Fruit fly (Drosophila melanogaster) whole organism, embryonic: ENCODE measurements around the gene CG17327.

Experiments
- Atf6 ChIP-seq: fragments of 200-800 bp; sonication (Bioruptor generic); IDR thresholded peaks from 2 replicates; pipeline ENCODE4 v1.3.6; 2022; ENCODE audit warnings: missing biosample characterization, missing genetic modification characterization
- CG10209 ChIP-seq: fragments of 200-800 bp; sonication (Bioruptor generic); optimal IDR thresholded peaks from 3 replicates; lab custom pipeline; 2017; ENCODE audit warnings: missing biosample characterization, mild to moderate bottlenecking, missing genetic modification characterization, missing genetic modification reagents
- CG11247 ChIP-seq: fragments of 200-800 bp; sonication (Bioruptor generic); IDR thresholded peaks from 2 replicates; pipeline ENCODE4 v1.3.6; 2022; ENCODE audit warnings: missing biosample characterization, missing genetic modification characterization
- CG12071 ChIP-seq: fragments of 200-800 bp; sonication (Bioruptor generic); optimal IDR thresholded peaks from 3 replicates; lab custom pipeline; 2018; ENCODE audit warnings: missing biosample characterization, mild to moderate bottlenecking, missing genetic modification characterization
- CG12659 ChIP-seq: fragments of 200-800 bp; sonication (Bioruptor generic); optimal IDR thresholded peaks from 3 replicates; lab custom pipeline; 2017; ENCODE audit warnings: mild to moderate bottlenecking, missing biosample characterization, missing genetic modification reagents, missing genetic modification characterization
- CG13624 ChIP-seq: fragments of 200-800 bp; sonication (Bioruptor generic); optimal IDR thresholded peaks from 2 replicates; lab custom pipeline; 2016; ENCODE audit warnings: missing biosample characterization, missing genetic modification characterization
- CG14667 ChIP-seq: fragments of 200-800 bp; sonication (Bioruptor generic); IDR thresholded peaks from 2 replicates; pipeline ENCODE4 v1.3.6; 2022; ENCODE audit warnings: missing biosample characterization, missing genetic modification characterization
- CG14710 ChIP-seq: fragments of 200-800 bp; sonication (Bioruptor generic); optimal IDR thresholded peaks from 3 replicates; lab custom pipeline; 2019; ENCODE audit warnings: missing biosample characterization, mild to moderate bottlenecking, missing genetic modification characterization, moderate library complexity
- CG15073 ChIP-seq: fragments of 200-800 bp; sonication (Bioruptor generic); optimal IDR thresholded peaks from 2 replicates; lab custom pipeline; 2016; ENCODE audit warnings: missing biosample characterization, missing genetic modification characterization
- CG16863 ChIP-seq: fragments of 200-800 bp; sonication (Bioruptor generic); optimal IDR thresholded peaks from 3 replicates; lab custom pipeline; 2016; ENCODE audit warnings: missing biosample characterization, missing genetic modification characterization
- CG17186 ChIP-seq: fragments of 200-800 bp; sonication (Bioruptor generic); optimal IDR thresholded peaks from 3 replicates; lab custom pipeline; 2017; ENCODE audit warnings: missing biosample characterization, missing genetic modification reagents, missing genetic modification characterization
- CG17385 ChIP-seq: fragments of 200-800 bp; sonication (Bioruptor generic); optimal IDR thresholded peaks from 3 replicates; lab custom pipeline; 2018; ENCODE audit warnings: missing biosample characterization, mild to moderate bottlenecking, missing genetic modification characterization
- CG30020 ChIP-seq: fragments of 200-800 bp; optimal IDR thresholded peaks from 2 replicates; lab custom pipeline; 2019; ENCODE audit warnings: missing biosample characterization, mild to moderate bottlenecking, missing genetic modification characterization, moderate library complexity
- CG30403 ChIP-seq: fragments of 200-800 bp; sonication (Bioruptor generic); optimal IDR thresholded peaks from 3 replicates; lab custom pipeline; 2016; ENCODE audit warnings: missing biosample characterization, missing genetic modification characterization
- CG32772 ChIP-seq: fragments of 200-800 bp; sonication (Bioruptor generic); IDR thresholded peaks from 2 replicates; pipeline ENCODE4 v1.3.6; 2022; ENCODE audit warnings: missing biosample characterization, missing genetic modification characterization
- CG3847 ChIP-seq: fragments of 200-800 bp; sonication (Bioruptor generic); IDR thresholded peaks from 2 replicates; pipeline ENCODE4 v1.3.6; 2022; ENCODE audit warnings: missing biosample characterization, missing genetic modification characterization
- CG43689 ChIP-seq: fragments of 200-800 bp; sonication (Bioruptor generic); IDR thresholded peaks from 2 replicates; pipeline ENCODE4 v1.3.6; 2022; ENCODE audit warnings: missing biosample characterization, missing genetic modification characterization
- CG4424 ChIP-seq: fragments of 200-800 bp; sonication (Bioruptor generic); optimal IDR thresholded peaks from 3 replicates; lab custom pipeline; 2016; ENCODE audit warnings: missing biosample characterization, missing genetic modification characterization
- CG4820 ChIP-seq: fragments of 200-800 bp; sonication (Bioruptor generic); optimal IDR thresholded peaks from 3 replicates; lab custom pipeline; 2016; ENCODE audit warnings: missing biosample characterization, missing genetic modification characterization
- CG5245 ChIP-seq: fragments of 200-800 bp; sonication (Bioruptor generic); optimal IDR thresholded peaks from 3 replicates; lab custom pipeline; 2016; ENCODE audit warnings: missing biosample characterization, missing genetic modification characterization
- CG7372 ChIP-seq: fragments of 200-800 bp; sonication (Bioruptor generic); IDR thresholded peaks from 2 replicates; pipeline ENCODE4 v1.3.6; 2022; ENCODE audit warnings: missing biosample characterization, missing genetic modification characterization
- CG7556 ChIP-seq: fragments of 200-800 bp; sonication (Bioruptor generic); optimal IDR thresholded peaks from 2 replicates; lab custom pipeline; 2017; ENCODE audit warnings: missing biosample characterization, mild to moderate bottlenecking, missing genetic modification characterization
- CG7928 ChIP-seq: fragments of 200-800 bp; sonication (Bioruptor generic); optimal IDR thresholded peaks from 2 replicates; lab custom pipeline; 2017; ENCODE audit warnings: missing biosample characterization, mild to moderate bottlenecking, missing genetic modification characterization
- CG8089 ChIP-seq: fragments of 200-800 bp; sonication (Bioruptor generic); optimal IDR thresholded peaks from 3 replicates; lab custom pipeline; 2016; ENCODE audit warnings: missing biosample characterization, missing genetic modification characterization
- CG8281 ChIP-seq: fragments of 200-800 bp; sonication (Bioruptor generic); optimal IDR thresholded peaks from 2 replicates; lab custom pipeline; 2018; ENCODE audit warnings: missing biosample characterization, mild to moderate bottlenecking, missing genetic modification characterization, moderate library complexity
- CG9609 ChIP-seq: fragments of 200-800 bp; sonication (Bioruptor generic); optimal IDR thresholded peaks from 3 replicates; lab custom pipeline; 2016; ENCODE audit warnings: missing biosample characterization, missing genetic modification characterization
- CG9817 ChIP-seq: fragments of 200-800 bp; sonication (Bioruptor generic); optimal IDR thresholded peaks from 2 replicates; lab custom pipeline; 2018; ENCODE audit warnings: missing biosample characterization, mild to moderate bottlenecking, missing genetic modification characterization, moderate library complexity
- Dbx ChIP-seq: fragments of 200-800 bp; sonication (Bioruptor generic); IDR thresholded peaks from 3 replicates; pipeline ENCODE4 v1.3.6; 2022; ENCODE audit warnings: missing biosample characterization, missing genetic modification characterization
- Dip2 ChIP-seq: fragments of 200-800 bp; sonication (Bioruptor generic); IDR thresholded peaks from 2 replicates; pipeline ENCODE4 v1.3.6; 2022; ENCODE audit warnings: missing biosample characterization, missing genetic modification characterization
- Dip3 ChIP-seq: fragments of 200-800 bp; sonication (Bioruptor generic); optimal IDR thresholded peaks from 3 replicates; lab custom pipeline; 2016; ENCODE audit warnings: missing biosample characterization, missing genetic modification characterization
- Gsc ChIP-seq: fragments of 200-800 bp; sonication (Bioruptor generic); IDR thresholded peaks from 2 replicates; pipeline ENCODE4 v1.3.6; 2022; ENCODE audit warnings: missing biosample characterization, missing genetic modification characterization
- Hr3 ChIP-seq: fragments of 200-800 bp; sonication (Bioruptor generic); optimal IDR thresholded peaks from 3 replicates; lab custom pipeline; 2016; ENCODE audit warnings: missing biosample characterization, missing genetic modification characterization
- PHDP ChIP-seq: fragments of 200-800 bp; sonication (Bioruptor generic); optimal IDR thresholded peaks from 3 replicates; lab custom pipeline; 2018; ENCODE audit warnings: missing biosample characterization, mild to moderate bottlenecking, missing genetic modification characterization, moderate library complexity
- Rx ChIP-seq: fragments of 200-800 bp; sonication (Bioruptor generic); IDR thresholded peaks from 2 replicates; pipeline ENCODE4 v1.3.6; 2022; ENCODE audit warnings: missing biosample characterization, missing genetic modification characterization
- Spps ChIP-seq: fragments of 200-800 bp; sonication (Bioruptor generic); optimal IDR thresholded peaks from 2 replicates; lab custom pipeline; 2018; ENCODE audit warnings: missing biosample characterization, mild to moderate bottlenecking, missing genetic modification characterization
- Sry-δ ChIP-seq: fragments of 200-800 bp; sonication (Bioruptor generic); optimal IDR thresholded peaks from 2 replicates; lab custom pipeline; 2016; ENCODE audit warnings: missing biosample characterization, missing genetic modification characterization
- Taf1 ChIP-seq: fragments of 200-800 bp; sonication (Bioruptor generic); IDR thresholded peaks from 2 replicates; pipeline ENCODE4 v1.3.6; 2022; ENCODE audit warnings: missing biosample characterization, missing genetic modification characterization
- Trl ChIP-seq, 3 experiments: fragments of >200 bp in 2 of 3; fragments of 200-800 bp in 1 of 3; sonication (Bioruptor generic) in 1 of 3; optimal IDR thresholded peaks; 2 replicates in 1 of 3; 3 replicates in 2 of 3; lab custom pipeline; 2016 to 2017; ENCODE audit warnings: missing biosample characterization in 1 of 3, missing genetic modification characterization in 1 of 3
- br ChIP-seq: fragments of >200 bp; optimal IDR thresholded peaks from 2 replicates; lab custom pipeline; 2017
- fru ChIP-seq: fragments of >200 bp; optimal IDR thresholded peaks from 2 replicates; lab custom pipeline; 2017
- gsb ChIP-seq: fragments of 200-800 bp; sonication (Bioruptor generic); IDR thresholded peaks from 2 replicates; pipeline ENCODE4 v1.3.6; 2022; ENCODE audit warnings: missing biosample characterization, missing genetic modification characterization
- jing ChIP-seq: fragments of 200-800 bp; sonication (Bioruptor generic); optimal IDR thresholded peaks from 2 replicates; lab custom pipeline; 2018; ENCODE audit warnings: missing biosample characterization, mild to moderate bottlenecking, missing genetic modification characterization
- lola ChIP-seq, 3 experiments: fragments of >200 bp in 2 of 3; fragments of 200-800 bp in 1 of 3; sonication (Bioruptor generic) in 1 of 3; optimal IDR thresholded peaks; 2 replicates each; lab custom pipeline; 2017 to 2019; ENCODE audit warnings: missing biosample characterization in 3 of 3, missing genetic modification characterization in 3 of 3, mild to moderate bottlenecking in 1 of 3, moderate library complexity in 1 of 3
- nmo ChIP-seq: fragments of 200-800 bp; sonication (Bioruptor generic); optimal IDR thresholded peaks from 2 replicates; lab custom pipeline; 2018; ENCODE audit warnings: missing biosample characterization, mild to moderate bottlenecking, missing genetic modification characterization, moderate library complexity
- repo ChIP-seq: fragments of 200-800 bp; sonication (Bioruptor generic); optimal IDR thresholded peaks from 2 replicates; lab custom pipeline; 2016; ENCODE audit warnings: missing biosample characterization, missing genetic modification characterization
- salm ChIP-seq: fragments of 200-800 bp; sonication (Bioruptor generic); optimal IDR thresholded peaks from 2 replicates; lab custom pipeline; 2018; ENCODE audit warnings: missing biosample characterization, mild to moderate bottlenecking, missing genetic modification characterization
- scrt ChIP-seq: fragments of 200-800 bp; sonication (Bioruptor generic); optimal IDR thresholded peaks from 2 replicates; lab custom pipeline; 2018; ENCODE audit warnings: missing biosample characterization, mild to moderate bottlenecking, missing genetic modification characterization, moderate library complexity
- sna ChIP-seq: fragments of 200-800 bp; sonication (Bioruptor generic); IDR thresholded peaks from 2 replicates; pipeline ENCODE4 v1.3.6; 2022; ENCODE audit warnings: missing biosample characterization, missing genetic modification characterization; ENCODE audit not compliant: partially characterized antibody
- sqz ChIP-seq: fragments of 200-800 bp; sonication (Bioruptor generic); optimal IDR thresholded peaks from 3 replicates; lab custom pipeline; 2018; ENCODE audit warnings: missing biosample characterization, mild to moderate bottlenecking, missing genetic modification characterization
- sr ChIP-seq: fragments of 200-800 bp; sonication (Bioruptor generic); IDR thresholded peaks from 3 replicates; pipeline ENCODE4 v1.3.6; 2022; ENCODE audit warnings: missing biosample characterization, missing genetic modification characterization
- stc ChIP-seq: fragments of 200-800 bp; sonication (Bioruptor generic); IDR thresholded peaks from 2 replicates; pipeline ENCODE4 v1.3.6; 2022; ENCODE audit warnings: missing biosample characterization, missing genetic modification characterization

The CG17327 gene

DNA sequence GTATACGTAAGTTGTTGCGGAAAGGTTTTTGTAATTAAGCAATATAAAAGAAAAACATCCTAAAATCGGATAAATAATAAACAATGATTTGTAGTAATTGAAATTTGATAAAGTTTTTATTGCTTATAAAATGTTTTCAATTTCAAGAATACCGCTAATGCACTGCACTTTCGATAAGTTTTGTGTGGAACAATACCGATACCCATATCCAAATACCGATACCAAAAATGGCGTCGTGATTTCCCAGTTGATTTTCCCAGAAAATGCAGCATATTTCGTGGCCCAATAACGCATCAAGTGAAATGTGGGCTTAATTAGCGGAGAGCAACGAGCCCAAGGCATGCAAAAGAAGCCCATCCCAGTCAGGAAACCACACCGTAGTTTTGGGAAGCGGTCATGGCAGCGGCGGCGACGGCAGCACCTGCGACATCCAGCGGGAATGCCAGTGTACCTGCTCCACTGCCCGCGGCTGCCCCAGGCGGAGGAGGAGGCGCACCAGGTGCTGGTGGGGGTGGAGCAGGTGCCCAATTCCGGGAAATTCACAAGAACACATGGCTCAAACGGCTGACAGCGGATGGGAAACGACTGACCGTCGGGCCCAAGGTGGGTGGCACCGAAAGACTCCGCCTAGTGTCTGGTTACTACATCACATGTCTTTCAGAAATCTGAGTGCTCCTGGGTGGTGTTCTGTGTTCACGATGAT is 11.5 kb downstream of the CG17327 start, which contains the start of gene CG31342 (continued):
- TF ChIP-seq CG14710 (tag; lab: Kevin White, UChicago) = peak; percentile 70
- peak; percentile 22 for TF ChIP-seq Hr3
- no peak for TF ChIP-seq CG15073
- no peak for TF ChIP-seq CG3847
- TF ChIP-seq CG32772 = no peak
- peak; percentile 47 for TF ChIP-seq CG30403 (GFP tag; lab: Kevin White, UChicago)
- TF ChIP-seq Spps (tag; lab: Kevin White, UChicago) = no peak
- no peak for TF ChIP-seq CG43689 (GFP tag; lab: Robert Waterston, UW)
- no peak for TF ChIP-seq salm (tag; lab: Kevin White, UChicago)
- no peak for TF ChIP-seq Dip3 (GFP tag; lab: Kevin White, UChicago)
- no peak for TF ChIP-seq gsb
- no peak for TF ChIP-seq CG9609
- no peak for TF ChIP-seq Gsc (GFP tag; lab: Robert Waterston, UW)
- no peak for TF ChIP-seq jing (GFP tag; lab: Kevin White, UChicago)
- no peak for TF ChIP-seq CG11247 (GFP tag; lab: Robert Waterston, UW)
- no peak for TF ChIP-seq CG16863
- TF ChIP-seq CG8089 (GFP tag; lab: Kevin White, UChicago) = no peak
- TF ChIP-seq sr = 0 out of 3 replicates have a peak, but pooled peaks have one; percentile 21
- no peak for TF ChIP-seq Rx (GFP tag; lab: Robert Waterston, UW)
- TF ChIP-seq Sry-δ = peak; percentile 57
- TF ChIP-seq stc (GFP tag; lab: Robert Waterston, UW) = peak; percentile 20; the same call in 1 of the 2 replicates
- no peak for TF ChIP-seq CG12071 (GFP tag; lab: Kevin White, UChicago)
- no peak for TF ChIP-seq Trl (optimal IDR thresholded peaks at IDR 0.05; lab: Kevin White, UChicago)
- TF ChIP-seq Trl (GFP tag; optimal IDR thresholded peaks at IDR 0.05; lab: Kevin White, UChicago) = no peak
- no peak for TF ChIP-seq fru (lab: Kevin White, UChicago)
- TF ChIP-seq Dbx (GFP tag; lab: Robert Waterston, UW) = peak; percentile 43; the same call in 1 of the 3 replicates
- TF ChIP-seq PHDP = peak; percentile 68
- TF ChIP-seq repo = no peak
- no peak for TF ChIP-seq CG4424 (GFP tag; lab: Kevin White, UChicago)
- peak; percentile 61; the same call in 1 of the 2 replicates for TF ChIP-seq sna
- TF ChIP-seq Taf1 (GFP tag; lab: Robert Waterston, UW) = 0 out of 2 replicates have a peak, but pooled peaks have one; percentile 12
- TF ChIP-seq CG17186 (GFP tag; lab: Kevin White, UChicago) = no peak
- TF ChIP-seq Dip2 (GFP tag; lab: Robert Waterston, UW) = no peak
- no peak for TF ChIP-seq CG7556 (GFP tag; lab: Kevin White, UChicago)
- TF ChIP-seq CG30020 (tag; lab: Kevin White, UChicago) = peak; percentile 93
- no peak for TF ChIP-seq CG5245 (GFP tag; lab: Kevin White, UChicago)
- no peak for TF ChIP-seq scrt (GFP tag; lab: Kevin White, UChicago)
- no peak for TF ChIP-seq CG7372 (GFP tag; lab: Robert Waterston, UW)
- TF ChIP-seq CG4820 = no peak
- TF ChIP-seq CG17385 (GFP tag; lab: Kevin White, UChicago) = no peak
- TF ChIP-seq CG7928 (GFP tag; lab: Kevin White, UChicago) = no peak
- no peak for TF ChIP-seq CG14667 (GFP tag; lab: Robert Waterston, UW)
- peak; percentile 28 for TF ChIP-seq CG9817 (tag; lab: Kevin White, UChicago)
- TF ChIP-seq CG10209 (GFP tag; lab: Kevin White, UChicago) = no peak
- TF ChIP-seq sqz (GFP tag; lab: Kevin White, UChicago) = no peak
- peak; percentile 67 for TF ChIP-seq CG13624
- TF ChIP-seq CG12659 (GFP tag; lab: Kevin White, UChicago) = peak; percentile 72
- TF ChIP-seq nmo (GFP tag; lab: Kevin White, UChicago) = peak; percentile 68
- no peak for TF ChIP-seq CG8281 (tag; lab: Kevin White, UChicago)
- peak; percentile 27; the same call in 1 of the 2 replicates for TF ChIP-seq Atf6
- TF ChIP-seq br = no peak
- peak in 1 of 3 experiments; percentile 58 for TF ChIP-seq lola (GFP tag; optimal IDR thresholded peaks at IDR 0.05; lab: Kevin White, UChicago)
